Worm (Caenorhabditis elegans): ENCODE data around the gene msrp-5.

DNA sequence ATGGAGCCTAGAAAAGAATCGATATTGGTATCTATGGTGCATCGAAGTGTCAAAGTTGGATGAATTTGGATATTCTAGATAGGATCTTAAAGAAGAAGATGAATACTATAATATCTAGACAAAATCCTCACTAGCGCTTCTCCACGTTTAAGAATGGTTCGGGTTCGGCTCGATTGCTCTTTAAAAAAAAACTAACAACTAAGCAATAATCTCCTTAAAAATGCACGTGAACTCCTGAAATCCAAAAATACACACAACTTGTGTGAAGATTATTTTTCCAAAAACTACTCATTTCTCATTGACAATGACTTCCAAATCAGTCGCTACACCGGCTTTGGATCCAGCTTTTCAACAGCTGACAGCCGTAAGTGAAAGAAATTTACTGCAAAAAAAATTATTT, 14.4 kb downstream of the msrp-5 start, which contains the start of gene D2062.1:
- no peak for TF ChIP-seq hnd-1 (tag; optimal IDR thresholded peaks at IDR 0.05)
- TF ChIP-seq ama-1 (optimal IDR thresholded peaks at IDR 0.05) = no peak
- TF ChIP-seq pes-1 (GFP tag; IDR thresholded peaks at IDR 0.05) = no peak
- no peak for TF ChIP-seq flt-1 (GFP tag; IDR thresholded peaks at IDR 0.05)
- no peak for TF ChIP-seq ets-7 (tag; optimal IDR thresholded peaks at IDR 0.05)
- TF ChIP-seq ceh-13 (GFP tag; optimal IDR thresholded peaks at IDR 0.05) = no peak
- no peak for TF ChIP-seq hmg-4 (GFP tag; optimal IDR thresholded peaks at IDR 0.05)
- TF ChIP-seq scrt-1 (GFP tag; IDR thresholded peaks at IDR 0.05) = no peak
- no peak for TF ChIP-seq tbx-11 (GFP tag; IDR thresholded peaks at IDR 0.05)
- no peak for TF ChIP-seq aly-1 (tag; optimal IDR thresholded peaks at IDR 0.05)
- TF ChIP-seq F13C5.2 (tag; optimal IDR thresholded peaks at IDR 0.05) = no peak

All from whole organism, early embryonic.